Fruit fly (Drosophila melanogaster) whole organism, embryonic: ENCODE data around the gene SCOT.

Experiments used
- Antp ChIP-seq: fragments of 200-800 bp; sonication (Bioruptor generic); optimal IDR thresholded peaks from 3 replicates; lab custom pipeline; 2016; ENCODE audit warnings: missing biosample characterization, missing genetic modification characterization
- Atf6 ChIP-seq: fragments of 200-800 bp; sonication (Bioruptor generic); IDR thresholded peaks from 2 replicates; pipeline ENCODE4 v1.3.6; 2022; ENCODE audit warnings: missing biosample characterization, missing genetic modification characterization
- Awh ChIP-seq: fragments of 200-800 bp; sonication (Bioruptor generic); IDR thresholded peaks from 2 replicates; pipeline ENCODE4, ENCODE4 v1.3.6; 2022; ENCODE audit warnings: missing biosample characterization, missing genetic modification characterization
- CG10462 ChIP-seq: fragments of 200-800 bp; sonication (Bioruptor generic); optimal IDR thresholded peaks from 2 replicates; lab custom pipeline; 2016; ENCODE audit warnings: missing biosample characterization, missing genetic modification characterization
- CG12219 ChIP-seq: fragments of 200-800 bp; sonication (Bioruptor generic); optimal IDR thresholded peaks from 3 replicates; lab custom pipeline; 2018; ENCODE audit warnings: missing biosample characterization, mild to moderate bottlenecking, missing genetic modification characterization
- CG12659 ChIP-seq: fragments of 200-800 bp; sonication (Bioruptor generic); optimal IDR thresholded peaks from 3 replicates; lab custom pipeline; 2017; ENCODE audit warnings: mild to moderate bottlenecking, missing biosample characterization, missing genetic modification reagents, missing genetic modification characterization
- CG12942 ChIP-seq: fragments of 200-800 bp; sonication (Bioruptor generic); optimal IDR thresholded peaks from 3 replicates; lab custom pipeline; 2016; ENCODE audit warnings: missing biosample characterization, missing genetic modification characterization
- CG13123 ChIP-seq: fragments of 200-800 bp; sonication (Bioruptor generic); optimal IDR thresholded peaks from 2 replicates; lab custom pipeline; 2016; ENCODE audit warnings: missing biosample characterization, missing genetic modification characterization
- CG13424 ChIP-seq: fragments of 200-800 bp; sonication (Bioruptor generic); optimal IDR thresholded peaks from 2 replicates; lab custom pipeline; 2019; ENCODE audit warnings: missing biosample characterization, mild to moderate bottlenecking, missing genetic modification characterization, moderate library complexity
- CG1602 ChIP-seq: fragments of 200-800 bp; sonication (Bioruptor generic); optimal IDR thresholded peaks from 3 replicates; lab custom pipeline; 2016; ENCODE audit warnings: missing biosample characterization, missing genetic modification characterization
- CG1647 ChIP-seq: fragments of 200-800 bp; sonication (Bioruptor generic); optimal IDR thresholded peaks from 3 replicates; lab custom pipeline; 2016; ENCODE audit warnings: missing biosample characterization, missing genetic modification characterization
- CG17361 ChIP-seq: fragments of 200-800 bp; sonication (Bioruptor generic); IDR thresholded peaks from 3 replicates; pipeline ENCODE4 v1.3.6; 2022; ENCODE audit warnings: missing biosample characterization, missing genetic modification characterization
- CG2120 ChIP-seq: fragments of 200-800 bp; sonication (Bioruptor generic); optimal IDR thresholded peaks from 3 replicates; lab custom pipeline; 2016; ENCODE audit warnings: missing biosample characterization, missing genetic modification characterization
- CG3407 ChIP-seq: fragments of 200-800 bp; sonication (Bioruptor generic); optimal IDR thresholded peaks from 2 replicates; lab custom pipeline; 2018; ENCODE audit warnings: missing biosample characterization, mild to moderate bottlenecking, missing genetic modification characterization
- CG3995 ChIP-seq: fragments of 200-800 bp; sonication (Bioruptor generic); optimal IDR thresholded peaks from 3 replicates; lab custom pipeline; 2016; ENCODE audit warnings: missing biosample characterization, missing genetic modification characterization
- CG5180 ChIP-seq: fragments of 200-800 bp; sonication (Bioruptor generic); optimal IDR thresholded peaks from 3 replicates; lab custom pipeline; 2017; ENCODE audit warnings: missing biosample characterization, missing genetic modification characterization, mild to moderate bottlenecking, moderate library complexity, missing genetic modification reagents
- CG6689 ChIP-seq: fragments of 200-800 bp; sonication (Bioruptor generic); IDR thresholded peaks from 2 replicates; pipeline ENCODE4 v1.3.6; 2022; ENCODE audit warnings: missing biosample characterization, missing genetic modification characterization
- CG7556 ChIP-seq: fragments of 200-800 bp; sonication (Bioruptor generic); optimal IDR thresholded peaks from 2 replicates; lab custom pipeline; 2017; ENCODE audit warnings: missing biosample characterization, mild to moderate bottlenecking, missing genetic modification characterization
- CG8359 ChIP-seq: fragments of 200-800 bp; sonication (Bioruptor generic); optimal IDR thresholded peaks from 2 replicates; lab custom pipeline; 2017; ENCODE audit warnings: missing biosample characterization, mild to moderate bottlenecking, missing genetic modification characterization, borderline replicate concordance
- CG9876 ChIP-seq: fragments of 200-800 bp; sonication (Bioruptor generic); optimal IDR thresholded peaks from 2 replicates; lab custom pipeline; 2016; ENCODE audit warnings: missing biosample characterization, missing genetic modification characterization
- Drgx ChIP-seq: fragments of 200-800 bp; sonication (Bioruptor generic); IDR thresholded peaks from 2 replicates; pipeline ENCODE4 v1.3.6; 2022; ENCODE audit warnings: missing biosample characterization, missing genetic modification characterization
- E2f2 ChIP-seq: fragments of 200-800 bp; sonication (Bioruptor generic); IDR thresholded peaks from 2 replicates; pipeline ENCODE4 v1.3.6; 2022; ENCODE audit warnings: missing biosample characterization, missing genetic modification characterization
- Ets97D ChIP-seq: fragments of 200-800 bp; sonication (Bioruptor generic); optimal IDR thresholded peaks from 3 replicates; lab custom pipeline; 2016; ENCODE audit warnings: missing biosample characterization, missing genetic modification characterization
- Fer3 ChIP-seq: fragments of 200-800 bp; sonication (Bioruptor generic); optimal IDR thresholded peaks from 2 replicates; lab custom pipeline; 2018; ENCODE audit warnings: missing biosample characterization, mild to moderate bottlenecking, missing genetic modification characterization, moderate library complexity
- HLHmδ ChIP-seq: fragments of 200-800 bp; sonication (Bioruptor generic); optimal IDR thresholded peaks from 2 replicates; lab custom pipeline; 2018; ENCODE audit warnings: missing biosample characterization, mild to moderate bottlenecking, missing genetic modification characterization, moderate library complexity
- Hmr ChIP-seq: fragments of 200-800 bp; sonication (Bioruptor generic); optimal IDR thresholded peaks from 3 replicates; lab custom pipeline; 2017; ENCODE audit warnings: mild to moderate bottlenecking, missing biosample characterization, missing genetic modification reagents, missing genetic modification characterization
- Kr ChIP-seq: fragments of 200-800 bp; sonication (Bioruptor generic); optimal IDR thresholded peaks from 2 replicates; lab custom pipeline; 2017; ENCODE audit warnings: missing biosample characterization, mild to moderate bottlenecking, missing genetic modification characterization
- Lhr ChIP-seq: fragments of 200-800 bp; sonication (Bioruptor generic); optimal IDR thresholded peaks from 3 replicates; lab custom pipeline; 2017; ENCODE audit warnings: mild to moderate bottlenecking, missing biosample characterization, missing genetic modification reagents, missing genetic modification characterization
- Meics ChIP-seq: fragments of 200-800 bp; sonication (Bioruptor generic); optimal IDR thresholded peaks from 2 replicates; lab custom pipeline; 2017; ENCODE audit warnings: missing biosample characterization, mild to moderate bottlenecking, missing genetic modification characterization
- NC2β ChIP-seq: fragments of 200-800 bp; sonication (Bioruptor generic); optimal IDR thresholded peaks from 2 replicates; lab custom pipeline; 2016; ENCODE audit warnings: missing biosample characterization, missing genetic modification characterization
- Nf-YB ChIP-seq: fragments of 200-800 bp; sonication (Bioruptor generic); optimal IDR thresholded peaks from 3 replicates; lab custom pipeline; 2019; ENCODE audit warnings: missing biosample characterization, mild to moderate bottlenecking, missing genetic modification characterization, moderate library complexity
- NfI ChIP-seq: fragments of 200-800 bp; sonication (Bioruptor generic); optimal IDR thresholded peaks from 3 replicates; lab custom pipeline; 2018; ENCODE audit warnings: missing biosample characterization, mild to moderate bottlenecking, missing genetic modification characterization, moderate library complexity
- Side ChIP-seq: fragments of 200-800 bp; sonication (Bioruptor generic); optimal IDR thresholded peaks from 2 replicates; lab custom pipeline; 2016; ENCODE audit warnings: missing biosample characterization, missing genetic modification characterization
- Six4 ChIP-seq: fragments of 200-800 bp; sonication (Bioruptor generic); optimal IDR thresholded peaks from 2 replicates; lab custom pipeline; 2016; ENCODE audit warnings: missing biosample characterization, missing genetic modification characterization
- Tbp ChIP-seq: fragments of >200 bp; optimal IDR thresholded peaks from 2 replicates; lab custom pipeline; 2018; ENCODE audit warnings: missing biosample characterization, missing genetic modification characterization
- chn ChIP-seq: fragments of 200-800 bp; sonication (Bioruptor generic); optimal IDR thresholded peaks from 2 replicates; lab custom pipeline; 2016; ENCODE audit warnings: missing biosample characterization, missing genetic modification characterization
- corto ChIP-seq: fragments of 200-800 bp; sonication (Bioruptor generic); optimal IDR thresholded peaks from 2 replicates; lab custom pipeline; 2016; ENCODE audit warnings: missing biosample characterization, mild to moderate bottlenecking, missing genetic modification characterization, moderate library complexity
- cwo ChIP-seq: fragments of 200-800 bp; sonication (Bioruptor generic); optimal IDR thresholded peaks from 3 replicates; lab custom pipeline; 2017; ENCODE audit warnings: missing biosample characterization, missing genetic modification characterization, mild to moderate bottlenecking, moderate library complexity, missing genetic modification reagents
- da ChIP-seq: fragments of 200-800 bp; sonication (Bioruptor generic); optimal IDR thresholded peaks from 2 replicates; lab custom pipeline; 2016; ENCODE audit warnings: missing biosample characterization, missing genetic modification characterization
- dpn ChIP-seq, 2 experiments: fragments of 200-800 bp; sonication (Bioruptor generic); optimal IDR thresholded peaks; 3 replicates each; lab custom pipeline; 2016; ENCODE audit warnings: missing biosample characterization in 2 of 2, missing genetic modification characterization in 2 of 2
- emc ChIP-seq: fragments of 200-800 bp; sonication (Bioruptor generic); optimal IDR thresholded peaks from 2 replicates; lab custom pipeline; 2016; ENCODE audit warnings: missing biosample characterization, missing genetic modification characterization
- fru ChIP-seq: fragments of >200 bp; optimal IDR thresholded peaks from 2 replicates; lab custom pipeline; 2017
- gro ChIP-seq: fragments of 200-800 bp; sonication (Bioruptor generic); optimal IDR thresholded peaks from 2 replicates; lab custom pipeline; 2016; ENCODE audit warnings: missing biosample characterization, missing genetic modification characterization
- gt ChIP-seq: fragments of 200-800 bp; sonication (Bioruptor generic); IDR thresholded peaks from 2 replicates; pipeline ENCODE4 v1.3.6; 2022; ENCODE audit warnings: missing biosample characterization, missing genetic modification characterization
- kay ChIP-seq: fragments of 200-800 bp; sonication (Bioruptor generic); optimal IDR thresholded peaks from 2 replicates; lab custom pipeline; 2016; ENCODE audit warnings: missing biosample characterization, missing genetic modification characterization
- lbe ChIP-seq: fragments of 200-800 bp; sonication (Bioruptor generic); optimal IDR thresholded peaks from 2 replicates; lab custom pipeline; 2016; ENCODE audit warnings: missing biosample characterization, mild to moderate bottlenecking, missing genetic modification characterization
- nom ChIP-seq: fragments of 200-800 bp; sonication (Bioruptor generic); optimal IDR thresholded peaks from 2 replicates; lab custom pipeline; 2017; ENCODE audit warnings: missing biosample characterization, missing genetic modification characterization, mild to moderate bottlenecking, moderate library complexity, missing genetic modification reagents
- odd ChIP-seq: fragments of 200-800 bp; sonication (Bioruptor generic); optimal IDR thresholded peaks from 2 replicates; lab custom pipeline; 2017; ENCODE audit warnings: missing biosample characterization, mild to moderate bottlenecking, missing genetic modification characterization
- onecut ChIP-seq: fragments of 200-800 bp; sonication (Bioruptor generic); IDR thresholded peaks from 2 replicates; pipeline ENCODE4 v1.3.6; 2022; ENCODE audit warnings: missing biosample characterization, missing genetic modification characterization
- pros ChIP-seq: fragments of 200-800 bp; sonication (Bioruptor generic); optimal IDR thresholded peaks from 3 replicates; lab custom pipeline; 2019; ENCODE audit warnings: missing biosample characterization, mild to moderate bottlenecking, missing genetic modification characterization, moderate library complexity
- trem ChIP-seq: fragments of 200-800 bp; optimal IDR thresholded peaks from 3 replicates; lab custom pipeline; 2019; ENCODE audit warnings: missing biosample characterization, mild to moderate bottlenecking, missing genetic modification characterization, moderate library complexity
- zen ChIP-seq: fragments of 200-800 bp; sonication (Bioruptor generic); optimal IDR thresholded peaks from 3 replicates; lab custom pipeline; 2018; ENCODE audit warnings: missing biosample characterization, mild to moderate bottlenecking, missing genetic modification characterization, moderate library complexity

Gene SCOT

DNA sequence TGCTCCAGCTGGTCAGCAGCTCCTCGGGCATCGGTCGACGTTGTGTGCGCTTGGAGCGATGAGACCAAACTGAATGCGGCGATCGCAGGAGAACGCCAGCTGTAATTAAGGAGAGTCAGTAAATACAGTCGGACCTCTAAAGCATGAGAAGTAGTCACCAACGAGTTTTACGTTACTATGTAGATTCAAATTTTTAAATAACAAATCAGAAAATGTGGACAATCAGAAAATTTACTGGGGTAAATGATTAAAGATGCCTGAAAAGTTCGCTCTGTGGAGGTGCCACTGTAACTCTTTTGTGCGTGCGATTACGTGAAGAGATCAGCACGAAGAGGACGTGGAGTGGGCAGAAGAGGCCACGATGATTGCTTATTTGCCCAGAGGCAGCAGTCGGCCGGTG, at the start of gene SCOT (continued):
- TF ChIP-seq CG12219 (peak; percentile 75), CG1647 (GFP tag; lab: Kevin White, UChicago) (peak; percentile 18), CG10462 (no peak), HLHmδ (GFP tag; lab: Kevin White, UChicago) (no peak), CG17361 (GFP tag; lab: Robert Waterston, UW) (no peak; the same call in 2 of the 3 replicates), Atf6 (peak; percentile 72; the same call in 1 of the 2 replicates), Meics (GFP tag; lab: Kevin White, UChicago) (peak; percentile 48), Hmr (no peak), trem (no peak), zen (tag; lab: Kevin White, UChicago) (no peak), Tbp (GFP tag; lab: Kevin White, UChicago) (no peak), Fer3 (tag; lab: Kevin White, UChicago) (no peak), dpn (GFP tag; optimal IDR thresholded peaks at IDR 0.05; lab: Kevin White, UChicago) (peak; percentile 60 to 76), NC2β (GFP tag; lab: Kevin White, UChicago) (peak; percentile 58), da (peak; percentile 62), Awh (GFP tag; lab: Robert Waterston, UW) (peak; percentile 82), CG8359 (GFP tag; lab: Kevin White, UChicago) (no peak), fru (lab: Kevin White, UChicago) (no peak), Six4 (GFP tag; lab: Kevin White, UChicago) (no peak), nom (GFP tag; lab: Kevin White, UChicago) (peak; percentile 81), Kr (GFP tag; lab: Kevin White, UChicago) (no peak), CG3995 (GFP tag; lab: Kevin White, UChicago) (no peak), pros (GFP tag; lab: Kevin White, UChicago) (no peak), kay (GFP tag; lab: Kevin White, UChicago) (no peak), CG2120 (GFP tag; lab: Kevin White, UChicago) (no peak), CG3407 (GFP tag; lab: Kevin White, UChicago) (no peak), cwo (peak; percentile 8), CG7556 (no peak), NfI (peak; percentile 67), gro (no peak), chn (GFP tag; lab: Kevin White, UChicago) (peak; percentile 28), odd (GFP tag; lab: Kevin White, UChicago) (no peak), Ets97D (GFP tag; lab: Kevin White, UChicago) (peak; percentile 17), CG12942 (no peak), onecut (GFP tag; lab: Robert Waterston, UW) (peak; percentile 64), CG1602 (GFP tag; lab: Kevin White, UChicago) (peak; percentile 63), Side (GFP tag; lab: Kevin White, UChicago) (peak; percentile 43), CG13424 (tag; lab: Kevin White, UChicago) (peak; percentile 82), CG9876 (GFP tag; lab: Kevin White, UChicago) (no peak), Antp (GFP tag; lab: Kevin White, UChicago) (peak; percentile 41), E2f2 (GFP tag; lab: Robert Waterston, UW) (peak; percentile 57; the same call in 1 of the 2 replicates), Lhr (GFP tag; lab: Kevin White, UChicago) (no peak), emc (GFP tag; lab: Kevin White, UChicago) (no peak), CG12659 (GFP tag; lab: Kevin White, UChicago) (no peak), CG13123 (no peak), CG5180 (GFP tag; lab: Kevin White, UChicago) (no peak), CG6689 (GFP tag; lab: Robert Waterston, UW) (peak; percentile 85), gt (peak; percentile 27; the same call in 1 of the 2 replicates), corto (no peak), lbe (GFP tag; lab: Kevin White, UChicago) (no peak), Drgx (GFP tag; lab: Robert Waterston, UW) (peak; percentile 98), Nf-YB (GFP tag; lab: Kevin White, UChicago) (no peak)
